Fruit fly (Drosophila melanogaster) whole organism, embryonic: ENCODE measurements around the gene Ubi-p5E.

Experiments used
- Ada2b ChIP-seq: fragments of 200-800 bp; sonication (Bioruptor generic); IDR thresholded peaks from 2 replicates; pipeline ENCODE4 v1.3.6; 2022; ENCODE audit warnings: missing biosample characterization, missing genetic modification characterization
- CG10366 ChIP-seq: fragments of 200-800 bp; sonication (Bioruptor generic); IDR thresholded peaks from 2 replicates; pipeline ENCODE4 v1.3.6; 2022; ENCODE audit warnings: missing biosample characterization, missing genetic modification characterization
- CG11504 ChIP-seq: fragments of 200-800 bp; sonication (Bioruptor generic); optimal IDR thresholded peaks from 3 replicates; lab custom pipeline; 2019; ENCODE audit warnings: missing biosample characterization, mild to moderate bottlenecking, missing genetic modification characterization, moderate library complexity
- CG12299 ChIP-seq: fragments of 200-800 bp; sonication (Bioruptor generic); optimal IDR thresholded peaks from 2 replicates; lab custom pipeline; 2018; ENCODE audit warnings: missing biosample characterization, mild to moderate bottlenecking, missing genetic modification characterization
- CG12942 ChIP-seq: fragments of 200-800 bp; sonication (Bioruptor generic); optimal IDR thresholded peaks from 3 replicates; lab custom pipeline; 2016; ENCODE audit warnings: missing biosample characterization, missing genetic modification characterization
- CG13123 ChIP-seq: fragments of 200-800 bp; sonication (Bioruptor generic); optimal IDR thresholded peaks from 2 replicates; lab custom pipeline; 2016; ENCODE audit warnings: missing biosample characterization, missing genetic modification characterization
- CG13296 ChIP-seq: fragments of 200-800 bp; sonication (Bioruptor generic); optimal IDR thresholded peaks from 3 replicates; lab custom pipeline; 2018; ENCODE audit warnings: missing biosample characterization, mild to moderate bottlenecking, missing genetic modification characterization
- CG15514 ChIP-seq: fragments of 200-800 bp; sonication (Bioruptor generic); optimal IDR thresholded peaks from 3 replicates; lab custom pipeline; 2017; ENCODE audit warnings: missing biosample characterization, missing genetic modification characterization, mild to moderate bottlenecking, moderate library complexity, missing genetic modification reagents
- CG15696 ChIP-seq: fragments of 200-800 bp; sonication (Bioruptor generic); optimal IDR thresholded peaks from 2 replicates; lab custom pipeline; 2019; ENCODE audit warnings: missing biosample characterization, mild to moderate bottlenecking, missing genetic modification characterization, moderate library complexity
- CG18599 ChIP-seq: fragments of 200-800 bp; sonication (Bioruptor generic); optimal IDR thresholded peaks from 3 replicates; lab custom pipeline; 2017; ENCODE audit warnings: missing biosample characterization, missing genetic modification characterization, mild to moderate bottlenecking, moderate library complexity, missing genetic modification reagents
- CG2199 ChIP-seq: fragments of 200-800 bp; sonication (Bioruptor generic); IDR thresholded peaks from 3 replicates; pipeline ENCODE4 v1.3.6; 2022; ENCODE audit warnings: missing biosample characterization, missing genetic modification characterization
- CG3065 ChIP-seq: fragments of 200-800 bp; sonication (Bioruptor generic); optimal IDR thresholded peaks from 2 replicates; lab custom pipeline; 2016; ENCODE audit warnings: missing biosample characterization, missing genetic modification characterization
- CG43689 ChIP-seq: fragments of 200-800 bp; sonication (Bioruptor generic); IDR thresholded peaks from 2 replicates; pipeline ENCODE4 v1.3.6; 2022; ENCODE audit warnings: missing biosample characterization, missing genetic modification characterization
- CG6689 ChIP-seq: fragments of 200-800 bp; sonication (Bioruptor generic); IDR thresholded peaks from 2 replicates; pipeline ENCODE4 v1.3.6; 2022; ENCODE audit warnings: missing biosample characterization, missing genetic modification characterization
- CG6791 ChIP-seq: fragments of 200-800 bp; sonication (Bioruptor generic); IDR thresholded peaks from 3 replicates; pipeline ENCODE4 v1.3.6; 2022; ENCODE audit warnings: missing biosample characterization, missing genetic modification characterization; ENCODE audit not compliant: partially characterized antibody
- CG7987 ChIP-seq: fragments of 200-800 bp; sonication (Bioruptor generic); optimal IDR thresholded peaks from 2 replicates; lab custom pipeline; 2018; ENCODE audit warnings: missing biosample characterization, mild to moderate bottlenecking, missing genetic modification characterization, moderate library complexity
- CG9437 ChIP-seq: fragments of 200-800 bp; sonication (Bioruptor generic); optimal IDR thresholded peaks from 2 replicates; lab custom pipeline; 2018; ENCODE audit warnings: missing biosample characterization, mild to moderate bottlenecking, missing genetic modification characterization
- CG9609 ChIP-seq: fragments of 200-800 bp; sonication (Bioruptor generic); optimal IDR thresholded peaks from 3 replicates; lab custom pipeline; 2016; ENCODE audit warnings: missing biosample characterization, missing genetic modification characterization
- D ChIP-seq, 2 experiments: fragments of 200-800 bp in 1 of 2; fragments of >200 bp in 1 of 2; sonication (Bioruptor generic) in 1 of 2; optimal IDR thresholded peaks; 2 replicates in 1 of 2; 3 replicates in 1 of 2; lab custom pipeline; 2017; ENCODE audit warnings: mild to moderate bottlenecking in 1 of 2, missing biosample characterization in 1 of 2, missing genetic modification characterization in 1 of 2, missing genetic modification reagents in 1 of 2
- Dp ChIP-seq: fragments of 200-800 bp; sonication (Bioruptor generic); optimal IDR thresholded peaks from 2 replicates; lab custom pipeline; 2018; ENCODE audit warnings: missing biosample characterization, mild to moderate bottlenecking, missing genetic modification characterization, moderate library complexity
- Drgx ChIP-seq: fragments of 200-800 bp; sonication (Bioruptor generic); IDR thresholded peaks from 2 replicates; pipeline ENCODE4 v1.3.6; 2022; ENCODE audit warnings: missing biosample characterization, missing genetic modification characterization
- Fer1 ChIP-seq: fragments of 200-800 bp; sonication (Bioruptor generic); optimal IDR thresholded peaks from 2 replicates; lab custom pipeline; 2017; ENCODE audit warnings: missing biosample characterization, mild to moderate bottlenecking, missing genetic modification characterization
- HLHmδ ChIP-seq: fragments of 200-800 bp; sonication (Bioruptor generic); optimal IDR thresholded peaks from 2 replicates; lab custom pipeline; 2018; ENCODE audit warnings: missing biosample characterization, mild to moderate bottlenecking, missing genetic modification characterization, moderate library complexity
- Med ChIP-seq: fragments of 200-800 bp; sonication (Bioruptor generic); peaks from one replicate; lab custom pipeline; 2016; ENCODE audit warnings: missing biosample characterization, missing genetic modification characterization, mild to moderate bottlenecking, inconsistent platforms, moderate library complexity
- Mes4 ChIP-seq: fragments of 200-800 bp; sonication (Bioruptor generic); optimal IDR thresholded peaks from 2 replicates; lab custom pipeline; 2016; ENCODE audit warnings: missing biosample characterization, missing genetic modification characterization
- Neu2 ChIP-seq: fragments of 200-800 bp; sonication (Bioruptor generic); optimal IDR thresholded peaks from 3 replicates; lab custom pipeline; 2016; ENCODE audit warnings: missing biosample characterization, missing genetic modification characterization, borderline replicate concordance
- Poxn ChIP-seq: fragments of 200-800 bp; sonication (Bioruptor generic); IDR thresholded peaks from 2 replicates; pipeline ENCODE4 v1.3.6; 2022; ENCODE audit warnings: missing biosample characterization, missing genetic modification characterization
- Ravus ChIP-seq: fragments of 200-800 bp; sonication (Bioruptor generic); IDR thresholded peaks from 2 replicates; pipeline ENCODE4 v1.3.6; 2022; ENCODE audit warnings: missing biosample characterization, missing genetic modification characterization
- Trl ChIP-seq, 3 experiments: fragments of >200 bp in 2 of 3; fragments of 200-800 bp in 1 of 3; sonication (Bioruptor generic) in 1 of 3; optimal IDR thresholded peaks; 2 replicates in 1 of 3; 3 replicates in 2 of 3; lab custom pipeline; 2016 to 2017; ENCODE audit warnings: missing biosample characterization in 1 of 3, missing genetic modification characterization in 1 of 3
- Xbp1 ChIP-seq: fragments of 200-800 bp; sonication (Bioruptor generic); optimal IDR thresholded peaks from 3 replicates; lab custom pipeline; 2016; ENCODE audit warnings: missing biosample characterization, mild to moderate bottlenecking, missing genetic modification characterization
- ara ChIP-seq: fragments of 200-800 bp; sonication (Bioruptor generic); IDR thresholded peaks from 2 replicates; pipeline ENCODE4 v1.3.6; 2022; ENCODE audit warnings: missing biosample characterization, missing genetic modification characterization
- cato ChIP-seq: fragments of 200-800 bp; sonication (Bioruptor generic); optimal IDR thresholded peaks from 2 replicates; lab custom pipeline; 2016; ENCODE audit warnings: missing biosample characterization, missing genetic modification characterization, borderline replicate concordance
- crc ChIP-seq: fragments of 200-800 bp; sonication (Bioruptor generic); optimal IDR thresholded peaks from 2 replicates; lab custom pipeline; 2016; ENCODE audit warnings: missing biosample characterization, missing genetic modification characterization
- en ChIP-seq: fragments of 200-800 bp; sonication (Bioruptor generic); optimal IDR thresholded peaks from 2 replicates; lab custom pipeline; 2016; ENCODE audit warnings: missing biosample characterization, missing genetic modification characterization
- eyg ChIP-seq: fragments of 200-800 bp; sonication (Bioruptor generic); optimal IDR thresholded peaks from 3 replicates; lab custom pipeline; 2016; ENCODE audit warnings: missing biosample characterization, missing genetic modification characterization
- ftz-f1 ChIP-seq: fragments of 200-800 bp; sonication (Bioruptor generic); optimal IDR thresholded peaks from 2 replicates; lab custom pipeline; 2016; ENCODE audit warnings: missing biosample characterization, missing genetic modification characterization
- gcm ChIP-seq: fragments of 200-800 bp; sonication (Bioruptor generic); optimal IDR thresholded peaks from 2 replicates; lab custom pipeline; 2019; ENCODE audit warnings: missing biosample characterization, mild to moderate bottlenecking, missing genetic modification characterization, moderate library complexity
- ind ChIP-seq: fragments of 200-800 bp; sonication (Bioruptor generic); optimal IDR thresholded peaks from 3 replicates; lab custom pipeline; 2016; ENCODE audit warnings: missing biosample characterization, missing genetic modification characterization
- jumu ChIP-seq: fragments of 200-800 bp; sonication (Bioruptor generic); optimal IDR thresholded peaks from 3 replicates; lab custom pipeline; 2016; ENCODE audit warnings: missing biosample characterization, missing genetic modification characterization
- kah ChIP-seq: fragments of 200-800 bp; sonication (Bioruptor generic); optimal IDR thresholded peaks from 2 replicates; lab custom pipeline; 2018; ENCODE audit warnings: missing biosample characterization, mild to moderate bottlenecking, missing genetic modification characterization
- kay ChIP-seq: fragments of 200-800 bp; sonication (Bioruptor generic); optimal IDR thresholded peaks from 2 replicates; lab custom pipeline; 2016; ENCODE audit warnings: missing biosample characterization, missing genetic modification characterization
- mirr ChIP-seq: fragments of 200-800 bp; sonication (Bioruptor generic); optimal IDR thresholded peaks from 3 replicates; lab custom pipeline; 2018; ENCODE audit warnings: missing biosample characterization, mild to moderate bottlenecking, missing genetic modification characterization
- pfk ChIP-seq: fragments of 200-800 bp; sonication (Bioruptor generic); optimal IDR thresholded peaks from 2 replicates; lab custom pipeline; 2018; ENCODE audit warnings: missing biosample characterization, mild to moderate bottlenecking, missing genetic modification characterization, moderate library complexity
- repo ChIP-seq: fragments of 200-800 bp; sonication (Bioruptor generic); optimal IDR thresholded peaks from 2 replicates; lab custom pipeline; 2016; ENCODE audit warnings: missing biosample characterization, missing genetic modification characterization
- sens ChIP-seq: fragments of 200-800 bp; sonication (Bioruptor generic); peaks from one replicate; lab custom pipeline; 2016; ENCODE audit warnings: missing biosample characterization, missing genetic modification characterization
- sug ChIP-seq: fragments of 200-800 bp; optimal IDR thresholded peaks from 2 replicates; lab custom pipeline; 2019; ENCODE audit warnings: missing biosample characterization, mild to moderate bottlenecking, missing genetic modification characterization, moderate library complexity
- wdn ChIP-seq: fragments of 200-800 bp; sonication (Bioruptor generic); IDR thresholded peaks from 2 replicates; pipeline ENCODE4 v1.3.6; 2022; ENCODE audit warnings: missing biosample characterization, missing genetic modification characterization
- z ChIP-seq: fragments of 200-800 bp; sonication (Bioruptor generic); IDR thresholded peaks from 3 replicates; pipeline ENCODE4 v1.3.6; 2022; ENCODE audit warnings: missing biosample characterization, missing genetic modification characterization
- zen ChIP-seq: fragments of 200-800 bp; sonication (Bioruptor generic); optimal IDR thresholded peaks from 3 replicates; lab custom pipeline; 2018; ENCODE audit warnings: missing biosample characterization, mild to moderate bottlenecking, missing genetic modification characterization, moderate library complexity

Gene Ubi-p5E

dm6 chrX:6315583-6315982, 36.1 kb upstream of the Ubi-p5E start:
- TF ChIP-seq CG13123 (GFP tag; lab: Kevin White, UChicago) (no peak), sens (peak; percentile 61), Med (GFP tag; lab: Kevin White, UChicago) (peak; percentile 54), kay (no peak), CG11504 (tag; lab: Kevin White, UChicago) (peak; percentile 4)

- TF ChIP-seq Fer1 (GFP tag; lab: Kevin White, UChicago) (peak; percentile 16), Ravus (GFP tag; lab: Robert Waterston, UW) (no peak), CG15514 (GFP tag; lab: Kevin White, UChicago) (no peak), eyg (GFP tag; lab: Kevin White, UChicago) (no peak), wdn (GFP tag; lab: Robert Waterston, UW) (no peak), HLHmδ (no peak), CG9609 (GFP tag; lab: Kevin White, UChicago) (no peak), zen (tag; lab: Kevin White, UChicago) (no peak), CG18599 (GFP tag; lab: Kevin White, UChicago) (peak; percentile 61), D (optimal IDR thresholded peaks at IDR 0.05; lab: Kevin White, UChicago) (no peak), D (GFP tag; optimal IDR thresholded peaks at IDR 0.05; lab: Kevin White, UChicago) (no peak), CG43689 (GFP tag; lab: Robert Waterston, UW) (no peak), Dp (GFP tag; lab: Kevin White, UChicago) (no peak), Trl (optimal IDR thresholded peaks at IDR 0.05; lab: Kevin White, UChicago) (no peak), Trl (GFP tag; optimal IDR thresholded peaks at IDR 0.05; lab: Kevin White, UChicago) (no peak), crc (GFP tag; lab: Kevin White, UChicago) (no peak), CG12299 (tag; lab: Kevin White, UChicago) (no peak), repo (no peak), z (GFP tag; lab: Robert Waterston, UW) (no peak), ind (peak; percentile 22), ftz-f1 (GFP tag; lab: Kevin White, UChicago) (no peak), Poxn (no peak), CG9437 (no peak), CG15696 (tag; lab: Kevin White, UChicago) (no peak), ara (GFP tag; lab: Robert Waterston, UW) (no peak), CG13296 (GFP tag; lab: Kevin White, UChicago) (no peak), Ada2b (GFP tag; lab: Robert Waterston, UW) (0 out of 2 replicates have a peak, but pooled peaks have one; percentile 23), pfk (GFP tag; lab: Kevin White, UChicago) (no peak), en (GFP tag; lab: Kevin White, UChicago) (no peak), CG3065 (GFP tag; lab: Kevin White, UChicago) (no peak), CG12942 (GFP tag; lab: Kevin White, UChicago) (no peak), CG10366 (GFP tag; lab: Robert Waterston, UW) (no peak), Xbp1 (no peak), CG2199 (GFP tag; lab: Robert Waterston, UW) (no peak), CG13123 (GFP tag; lab: Kevin White, UChicago) (no peak), cato (no peak), Mes4 (GFP tag; lab: Kevin White, UChicago) (no peak), CG7987 (GFP tag; lab: Kevin White, UChicago) (no peak), Drgx (GFP tag; lab: Robert Waterston, UW) (no peak), CG6689 (GFP tag; lab: Robert Waterston, UW) (peak; percentile 27; the same call in 1 of the 2 replicates), Neu2 (GFP tag; lab: Kevin White, UChicago) (no peak), CG6791 (no peak), sug (tag; lab: Kevin White, UChicago) (no peak), gcm (GFP tag; lab: Kevin White, UChicago) (no peak), mirr (GFP tag; lab: Kevin White, UChicago) (no peak), kah (GFP tag; lab: Kevin White, UChicago) (no peak), jumu (GFP tag; lab: Kevin White, UChicago) (no peak)
These were observed 32.1 kb upstream of the Ubi-p5E start for dm6 chrX:6311516-6311915.
